Worm (Caenorhabditis elegans) whole organism, L3 larva: ENCODE results near the gene trp-1.

ENCODE experiments used
- aly-2 ChIP-seq: fragments of 150-350 bp; optimal IDR thresholded peaks from 2 replicates; lab custom pipeline; 2014; ENCODE audit warnings: missing biosample characterization, missing genetic modification characterization
- lin-39 ChIP-seq: fragments of 150-350 bp; optimal IDR thresholded peaks from 2 replicates; lab custom pipeline; 2018; ENCODE audit warnings: missing biosample characterization, missing genetic modification reagents, missing genetic modification characterization
- mdl-1 ChIP-seq: fragments of 150-350 bp; optimal IDR thresholded peaks from 2 replicates; lab custom pipeline; 2014; ENCODE audit warnings: missing biosample characterization, missing genetic modification characterization
- nhr-11 ChIP-seq: fragments of 150-350 bp; optimal IDR thresholded peaks from 2 replicates; lab custom pipeline; 2014; ENCODE audit warnings: missing biosample characterization, missing genetic modification characterization
- nhr-23 ChIP-seq: fragments of 150-350 bp; optimal IDR thresholded peaks from 2 replicates; lab custom pipeline; 2014; ENCODE audit warnings: missing biosample characterization, missing genetic modification reagents, missing genetic modification characterization
- sea-2 ChIP-seq: fragments of 150-350 bp; sonication (generic microtip); optimal IDR thresholded peaks from 4 replicates; lab custom pipeline; 2014; ENCODE audit warnings: missing biosample characterization, missing genetic modification reagents, missing genetic modification characterization
- skn-1 ChIP-seq: fragments of 150-350 bp; optimal IDR thresholded peaks from 2 replicates; lab custom pipeline; 2014; ENCODE audit warnings: missing biosample characterization, missing genetic modification characterization
- snpc-4 ChIP-seq: fragments of 150-350 bp; optimal IDR thresholded peaks from 2 replicates; lab custom pipeline; 2014; ENCODE audit warnings: missing biosample characterization, missing genetic modification characterization
- unc-62 ChIP-seq: fragments of 150-350 bp; sonication (generic microtip); optimal IDR thresholded peaks from 4 replicates; lab custom pipeline; 2014; ENCODE audit warnings: missing biosample characterization, missing genetic modification reagents, missing genetic modification characterization

DNA sequence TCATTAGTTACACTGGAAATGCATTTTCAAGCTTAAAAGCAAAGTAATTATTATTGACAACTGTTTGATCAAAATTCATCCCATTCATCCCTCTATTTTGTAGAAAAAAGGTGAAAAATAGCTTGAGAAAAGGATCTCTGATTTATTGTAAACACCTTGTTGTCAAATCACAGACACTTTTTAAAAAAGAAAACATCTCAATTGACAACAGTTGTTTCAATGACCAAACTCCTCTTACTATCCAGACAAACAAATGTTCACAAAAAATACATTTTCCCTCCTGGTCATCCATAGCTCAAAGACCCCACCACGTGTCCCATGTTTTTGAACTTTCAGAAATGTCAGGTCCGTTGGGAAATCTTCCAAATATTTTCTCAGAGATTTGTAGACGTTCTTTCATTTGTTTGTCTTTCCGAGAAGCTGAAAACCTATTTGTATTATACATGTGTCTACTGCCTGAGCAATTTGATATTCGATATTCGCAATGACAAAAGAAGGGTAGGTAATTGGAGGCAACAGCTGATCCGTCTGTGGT, at the start of gene trp-1:
- TF ChIP-seq unc-62 (GFP tag; lab: Kevin White, UChicago) (no peak), aly-2 (tag; lab: Kevin White, UChicago) (no peak), sea-2 (GFP tag; lab: Kevin White, UChicago) (no peak), mdl-1 (tag; lab: Kevin White, UChicago) (no peak), snpc-4 (tag; lab: Kevin White, UChicago) (no peak), skn-1 (tag; lab: Kevin White, UChicago) (no peak), nhr-11 (no peak), lin-39 (tag; lab: Kevin White, UChicago) (no peak), nhr-23 (tag; lab: Kevin White, UChicago) (no peak)
